Fruit fly (Drosophila melanogaster): Measurements from ENCODE around the gene CG44139.

dm6 chr2L:2450723-2451379 lies 26.3 kb downstream of the CG44139 start:
- TF ChIP-seq Eip78C (GFP tag), result peak; percentile 70
- peak; percentile 63 for TF ChIP-seq fkh (GFP tag; optimal IDR thresholded peaks at IDR 0.05)
- peak; percentile 32 to 60 for TF ChIP-seq ss (GFP tag; optimal IDR thresholded peaks at IDR 0.05)
- no peak for TF ChIP-seq Met (GFP tag; optimal IDR thresholded peaks at IDR 0.05)
- no peak for TF ChIP-seq CG6276 (GFP tag; optimal IDR thresholded peaks at IDR 0.05)
- TF ChIP-seq CG8632 (GFP tag; optimal IDR thresholded peaks at IDR 0.05), result no peak
- no peak for TF ChIP-seq CG9139 (GFP tag; optimal IDR thresholded peaks at IDR 0.05)
- no peak for TF ChIP-seq CG32006 (GFP tag; optimal IDR thresholded peaks at IDR 0.05)
- no peak for TF ChIP-seq vri (GFP tag; optimal IDR thresholded peaks at IDR 0.05)
- no peak for TF ChIP-seq lz (GFP tag; optimal IDR thresholded peaks at IDR 0.05)
- no peak for TF ChIP-seq fd59A (GFP tag; optimal IDR thresholded peaks at IDR 0.05)
- no peak for TF ChIP-seq spab (GFP tag; optimal IDR thresholded peaks at IDR 0.05)
